Fruit fly (Drosophila melanogaster) whole organism, embryonic: ENCODE data around the gene CG13049.
A peak's percentile ranks its signal among the peaks of the same experiment; 100 is the strongest.

Experiments used
- Atf-2 ChIP-seq: fragments of 200-800 bp; sonication (Bioruptor generic); optimal IDR thresholded peaks from 2 replicates; lab custom pipeline; 2016; ENCODE audit warnings: missing biosample characterization, missing genetic modification characterization
- Bgb ChIP-seq: fragments of 200-800 bp; sonication (Bioruptor generic); IDR thresholded peaks from 2 replicates; pipeline ENCODE4 v1.3.6; 2022; ENCODE audit warnings: missing biosample characterization, missing genetic modification characterization; ENCODE audit not compliant: partially characterized antibody
- Blimp-1 ChIP-seq: fragments of 200-800 bp; sonication (Bioruptor generic); optimal IDR thresholded peaks from 3 replicates; lab custom pipeline; 2018; ENCODE audit warnings: missing biosample characterization, missing genetic modification characterization, mild to moderate bottlenecking, moderate library complexity, missing genetic modification reagents
- CG11695 ChIP-seq: fragments of 200-800 bp; sonication (Bioruptor generic); IDR thresholded peaks from 3 replicates; pipeline ENCODE4 v1.3.6; 2022; ENCODE audit warnings: missing biosample characterization, missing genetic modification characterization
- CG13123 ChIP-seq: fragments of 200-800 bp; sonication (Bioruptor generic); optimal IDR thresholded peaks from 2 replicates; lab custom pipeline; 2016; ENCODE audit warnings: missing biosample characterization, missing genetic modification characterization
- CG13424 ChIP-seq: fragments of 200-800 bp; sonication (Bioruptor generic); optimal IDR thresholded peaks from 2 replicates; lab custom pipeline; 2019; ENCODE audit warnings: missing biosample characterization, mild to moderate bottlenecking, missing genetic modification characterization, moderate library complexity
- CG14965 ChIP-seq: fragments of 200-800 bp; sonication (Bioruptor generic); optimal IDR thresholded peaks from 2 replicates; lab custom pipeline; 2016; ENCODE audit warnings: missing biosample characterization, missing genetic modification characterization, borderline replicate concordance
- CG16863 ChIP-seq: fragments of 200-800 bp; sonication (Bioruptor generic); optimal IDR thresholded peaks from 3 replicates; lab custom pipeline; 2016; ENCODE audit warnings: missing biosample characterization, missing genetic modification characterization
- CG17829 ChIP-seq: fragments of 200-800 bp; optimal IDR thresholded peaks from 2 replicates; lab custom pipeline; 2019; ENCODE audit warnings: missing biosample characterization, mild to moderate bottlenecking, missing genetic modification characterization, moderate library complexity
- CG2120 ChIP-seq: fragments of 200-800 bp; sonication (Bioruptor generic); optimal IDR thresholded peaks from 3 replicates; lab custom pipeline; 2016; ENCODE audit warnings: missing biosample characterization, missing genetic modification characterization
- CG2199 ChIP-seq: fragments of 200-800 bp; sonication (Bioruptor generic); IDR thresholded peaks from 3 replicates; pipeline ENCODE4 v1.3.6; 2022; ENCODE audit warnings: missing biosample characterization, missing genetic modification characterization
- CG32767 ChIP-seq: fragments of 200-800 bp; sonication (Bioruptor generic); IDR thresholded peaks from 2 replicates; pipeline ENCODE4 v1.3.6; 2022; ENCODE audit warnings: missing biosample characterization, missing genetic modification characterization
- CG3407 ChIP-seq: fragments of 200-800 bp; sonication (Bioruptor generic); optimal IDR thresholded peaks from 2 replicates; lab custom pipeline; 2018; ENCODE audit warnings: missing biosample characterization, mild to moderate bottlenecking, missing genetic modification characterization
- CG34422 ChIP-seq: fragments of 200-800 bp; sonication (Bioruptor generic); IDR thresholded peaks from 3 replicates; pipeline ENCODE4 v1.3.6; 2022; ENCODE audit warnings: missing biosample characterization, missing genetic modification characterization
- CG3847 ChIP-seq: fragments of 200-800 bp; sonication (Bioruptor generic); IDR thresholded peaks from 2 replicates; pipeline ENCODE4 v1.3.6; 2022; ENCODE audit warnings: missing biosample characterization, missing genetic modification characterization
- CG8290 ChIP-seq, 3 experiments: fragments of 200-800 bp; sonication (Bioruptor generic); optimal IDR thresholded peaks; 2 replicates each; lab custom pipeline; 2016 to 2019; ENCODE audit warnings: missing biosample characterization in 3 of 3, missing genetic modification characterization in 3 of 3, mild to moderate bottlenecking in 2 of 3, moderate library complexity in 1 of 3
- CG9932 ChIP-seq: fragments of 200-800 bp; sonication (Bioruptor generic); IDR thresholded peaks from 2 replicates; pipeline ENCODE4 v1.3.6; 2022; ENCODE audit warnings: missing biosample characterization, missing genetic modification characterization
- Camta ChIP-seq: fragments of 200-800 bp; sonication (Bioruptor generic); optimal IDR thresholded peaks from 2 replicates; lab custom pipeline; 2016; ENCODE audit warnings: missing biosample characterization, missing genetic modification characterization
- Dbx ChIP-seq: fragments of 200-800 bp; sonication (Bioruptor generic); IDR thresholded peaks from 3 replicates; pipeline ENCODE4 v1.3.6; 2022; ENCODE audit warnings: missing biosample characterization, missing genetic modification characterization
- Deaf1 ChIP-seq: fragments of 200-800 bp; optimal IDR thresholded peaks from 3 replicates; lab custom pipeline; 2019; ENCODE audit warnings: missing biosample characterization, mild to moderate bottlenecking, missing genetic modification characterization, moderate library complexity
- Dll ChIP-seq: fragments of 200-800 bp; sonication (Bioruptor generic); IDR thresholded peaks from 4 replicates; pipeline ENCODE4 v1.3.6; 2022; ENCODE audit warnings: missing biosample characterization, missing genetic modification characterization; ENCODE audit not compliant: partially characterized antibody
- ERR ChIP-seq: fragments of 200-800 bp; sonication (Bioruptor generic); optimal IDR thresholded peaks from 2 replicates; lab custom pipeline; 2016; ENCODE audit warnings: missing biosample characterization, missing genetic modification characterization
- Ets65A ChIP-seq: fragments of 200-800 bp; sonication (Bioruptor generic); peaks from one replicate; lab custom pipeline; 2016; ENCODE audit warnings: missing biosample characterization, missing genetic modification characterization
- Fer2 ChIP-seq: fragments of 200-800 bp; sonication (Bioruptor generic); optimal IDR thresholded peaks from 2 replicates; lab custom pipeline; 2018; ENCODE audit warnings: missing biosample characterization, mild to moderate bottlenecking, missing genetic modification characterization, moderate library complexity
- HLH4C ChIP-seq: fragments of 200-800 bp; sonication (Bioruptor generic); IDR thresholded peaks from 3 replicates; pipeline ENCODE4 v1.3.6; 2022; ENCODE audit warnings: missing biosample characterization, missing genetic modification characterization; ENCODE audit not compliant: partially characterized antibody
- Hand ChIP-seq: fragments of 200-800 bp; sonication (Bioruptor generic); optimal IDR thresholded peaks from 2 replicates; lab custom pipeline; 2017; ENCODE audit warnings: mild to moderate bottlenecking, missing biosample characterization, missing genetic modification reagents, missing genetic modification characterization
- Lim3 ChIP-seq: fragments of 200-800 bp; sonication (Bioruptor generic); IDR thresholded peaks from 2 replicates; pipeline ENCODE4 v1.3.6; 2022; ENCODE audit warnings: missing biosample characterization, missing genetic modification characterization
- NC2α ChIP-seq: fragments of 200-800 bp; sonication (Bioruptor generic); optimal IDR thresholded peaks from 2 replicates; lab custom pipeline; 2016; ENCODE audit warnings: missing biosample characterization, missing genetic modification characterization
- Xrp1 ChIP-seq: fragments of 200-800 bp; sonication (Bioruptor generic); IDR thresholded peaks from 2 replicates; pipeline ENCODE4 v1.3.6; 2022; ENCODE audit warnings: missing biosample characterization, missing genetic modification characterization
- br ChIP-seq: fragments of >200 bp; optimal IDR thresholded peaks from 2 replicates; lab custom pipeline; 2017
- cad ChIP-seq: fragments of >200 bp; optimal IDR thresholded peaks from 2 replicates; lab custom pipeline; 2017; ENCODE audit warnings: missing biosample characterization, missing genetic modification characterization
- corto ChIP-seq: fragments of 200-800 bp; sonication (Bioruptor generic); optimal IDR thresholded peaks from 2 replicates; lab custom pipeline; 2016; ENCODE audit warnings: missing biosample characterization, mild to moderate bottlenecking, missing genetic modification characterization, moderate library complexity
- gro ChIP-seq: fragments of 200-800 bp; sonication (Bioruptor generic); optimal IDR thresholded peaks from 2 replicates; lab custom pipeline; 2016; ENCODE audit warnings: missing biosample characterization, missing genetic modification characterization
- mld ChIP-seq: fragments of 200-800 bp; sonication (Bioruptor generic); IDR thresholded peaks from 3 replicates; pipeline ENCODE4 v1.3.6; 2022; ENCODE audit warnings: missing biosample characterization, missing genetic modification characterization; ENCODE audit not compliant: partially characterized antibody
- pb ChIP-seq: fragments of 200-800 bp; sonication (Bioruptor generic); optimal IDR thresholded peaks from 3 replicates; lab custom pipeline; 2016; ENCODE audit warnings: missing biosample characterization, missing genetic modification characterization
- pita ChIP-seq: fragments of 200-800 bp; sonication (Bioruptor generic); optimal IDR thresholded peaks from 2 replicates; lab custom pipeline; 2017; ENCODE audit warnings: missing biosample characterization, mild to moderate bottlenecking, missing genetic modification characterization
- repo ChIP-seq: fragments of 200-800 bp; sonication (Bioruptor generic); optimal IDR thresholded peaks from 2 replicates; lab custom pipeline; 2016; ENCODE audit warnings: missing biosample characterization, missing genetic modification characterization
- scrt ChIP-seq: fragments of 200-800 bp; sonication (Bioruptor generic); optimal IDR thresholded peaks from 2 replicates; lab custom pipeline; 2018; ENCODE audit warnings: missing biosample characterization, mild to moderate bottlenecking, missing genetic modification characterization, moderate library complexity
- sens ChIP-seq: fragments of 200-800 bp; sonication (Bioruptor generic); peaks from one replicate; lab custom pipeline; 2016; ENCODE audit warnings: missing biosample characterization, missing genetic modification characterization
- tin ChIP-seq: fragments of 200-800 bp; sonication (Bioruptor generic); optimal IDR thresholded peaks from 3 replicates; lab custom pipeline; 2016; ENCODE audit warnings: missing biosample characterization, missing genetic modification characterization
- unpg ChIP-seq: fragments of 200-800 bp; sonication (Bioruptor generic); optimal IDR thresholded peaks from 3 replicates; lab custom pipeline; 2018; ENCODE audit warnings: missing biosample characterization, mild to moderate bottlenecking, missing genetic modification characterization, moderate library complexity
- zfh1 ChIP-seq: fragments of 200-800 bp; sonication (Bioruptor generic); IDR thresholded peaks from 3 replicates; pipeline ENCODE4 v1.3.6; 2022; ENCODE audit warnings: missing biosample characterization, missing genetic modification characterization

Gene CG13049

dm6 chr3L:16257118-16257627, 24.6 kb downstream of the CG13049 start, which contains the start of gene CG13054:
Gene CG13054, minus strand, starts transcription at chr3L:16257191.
- TF ChIP-seq CG3847 (GFP tag; lab: Robert Waterston, UW) (no peak), br (lab: Kevin White, UChicago) (no peak), CG11695 (GFP tag; lab: Robert Waterston, UW) (no peak), CG16863 (GFP tag; lab: Kevin White, UChicago) (no peak), cad (no peak), CG9932 (GFP tag; lab: Robert Waterston, UW) (no peak), CG13123 (GFP tag; lab: Kevin White, UChicago) (no peak), CG17829 (tag; lab: Kevin White, UChicago) (no peak), Dll (no peak), Ets65A (peak; percentile 30), Fer2 (tag; lab: Kevin White, UChicago) (no peak), Deaf1 (tag; lab: Kevin White, UChicago) (peak; percentile 97), CG3407 (GFP tag; lab: Kevin White, UChicago) (no peak), tin (GFP tag; lab: Kevin White, UChicago) (no peak), zfh1 (GFP tag; lab: Robert Waterston, UW) (no peak), repo (no peak), ERR (no peak), CG2199 (GFP tag; lab: Robert Waterston, UW) (no peak), pita (GFP tag; lab: Kevin White, UChicago) (no peak), Camta (GFP tag; lab: Kevin White, UChicago) (no peak), HLH4C (0 out of 3 replicates have a peak, but pooled peaks have one; percentile 10), CG13424 (tag; lab: Kevin White, UChicago) (no peak), Xrp1 (GFP tag; lab: Robert Waterston, UW) (no peak), Dbx (0 out of 3 replicates have a peak, but pooled peaks have one; percentile 25), CG2120 (GFP tag; lab: Kevin White, UChicago) (no peak), unpg (GFP tag; lab: Kevin White, UChicago) (no peak), mld (GFP tag; lab: Robert Waterston, UW) (no peak), Bgb (0 out of 2 replicates have a peak, but pooled peaks have one; percentile 19), gro (GFP tag; lab: Kevin White, UChicago) (no peak), CG32767 (GFP tag; lab: Robert Waterston, UW) (no peak), Blimp-1 (GFP tag; lab: Kevin White, UChicago) (no peak), Hand (GFP tag; lab: Kevin White, UChicago) (no peak), pb (GFP tag; lab: Kevin White, UChicago) (no peak), scrt (GFP tag; lab: Kevin White, UChicago) (peak; percentile 92), CG14965 (GFP tag; lab: Kevin White, UChicago) (no peak), CG8290 (GFP tag; optimal IDR thresholded peaks at IDR 0.05; lab: Kevin White, UChicago) (no peak), CG8290 (tag; optimal IDR thresholded peaks at IDR 0.05; lab: Kevin White, UChicago) (no peak), NC2α (GFP tag; lab: Kevin White, UChicago) (no peak), CG34422 (GFP tag; lab: Robert Waterston, UW) (no peak), Atf-2 (GFP tag; lab: Kevin White, UChicago) (no peak), Lim3 (GFP tag; lab: Robert Waterston, UW) (no peak), corto (GFP tag; lab: Kevin White, UChicago) (no peak), sens (GFP tag; lab: Kevin White, UChicago) (no peak)
